Fruit fly (Drosophila melanogaster): ENCODE results near the gene CG17141.
A peak's percentile ranks its signal among the peaks of the same experiment; 100 is the strongest.

The CG17141 gene

DNA sequence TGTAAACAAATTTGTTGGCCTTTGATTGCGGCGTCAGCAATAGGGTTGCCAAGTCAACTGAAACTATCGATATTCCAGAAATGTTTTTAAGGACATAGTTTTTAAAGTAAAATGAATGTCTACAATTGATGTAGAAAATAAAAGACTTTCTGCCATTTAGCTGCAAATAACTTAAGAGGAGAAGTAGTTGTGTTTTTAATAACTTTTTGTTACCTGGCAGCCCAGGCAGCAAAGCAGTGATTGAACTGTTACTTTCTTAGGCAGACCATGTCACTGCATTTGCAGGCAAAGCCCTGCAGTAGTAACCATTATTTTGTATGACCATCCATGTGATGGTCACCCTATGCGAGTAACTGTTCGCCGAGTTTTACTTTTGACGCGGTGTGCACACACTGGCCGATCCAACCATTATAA, 3.1 kb upstream of the CG17141 start, which contains the start of the genes rumi, CG7029 and Usp12-46 (continued):
- TF ChIP-seq Trl (optimal IDR thresholded peaks at IDR 0.05) (peak in 1 of 2 experiments; percentile 1), Trl (GFP tag; optimal IDR thresholded peaks at IDR 0.05) (peak; percentile 92), CG11723 (GFP tag; optimal IDR thresholded peaks at IDR 0.05) (peak; percentile 59), ara (GFP tag; IDR thresholded peaks at IDR 0.05) (peak; percentile 79), CG18599 (GFP tag; optimal IDR thresholded peaks at IDR 0.05) (peak; percentile 83), pros (GFP tag; optimal IDR thresholded peaks at IDR 0.05) (peak; percentile 82), Dip2 (GFP tag; IDR thresholded peaks at IDR 0.05) (no peak), NC2α (GFP tag; optimal IDR thresholded peaks at IDR 0.05) (peak; percentile 71), Lim3 (GFP tag; IDR thresholded peaks at IDR 0.05) (peak; percentile 48; the same call in 1 of the 2 replicates), CG43689 (GFP tag; IDR thresholded peaks at IDR 0.05) (peak; percentile 52; the same call in 1 of the 2 replicates), tll (GFP tag; optimal IDR thresholded peaks at IDR 0.05) (peak in 1 of 2 experiments; percentile 35), Mrtf (GFP tag; IDR thresholded peaks at IDR 0.05) (peak; percentile 69), corto (GFP tag; optimal IDR thresholded peaks at IDR 0.05) (no peak), CG11695 (GFP tag; IDR thresholded peaks at IDR 0.05) (peak; percentile 73; the same call in 2 of the 3 replicates), trem (tag; optimal IDR thresholded peaks at IDR 0.05) (peak; percentile 83), CG10274 (GFP tag; optimal IDR thresholded peaks at IDR 0.05) (peak; percentile 10), CG11456 (GFP tag; IDR thresholded peaks at IDR 0.05) (peak; percentile 86), D19A (tag; optimal IDR thresholded peaks at IDR 0.05) (no peak), CG1602 (GFP tag; optimal IDR thresholded peaks at IDR 0.05) (peak; percentile 90), CG10366 (GFP tag; IDR thresholded peaks at IDR 0.05) (peak; percentile 90), CG2129 (GFP tag; IDR thresholded peaks at IDR 0.05; ENCODE audit: partially characterized antibody) (peak; percentile 64), zen2 (GFP tag; IDR thresholded peaks at IDR 0.05; ENCODE audit: partially characterized antibody) (peak; percentile 49; the same call in 1 of the 3 replicates), CG12299 (tag; optimal IDR thresholded peaks at IDR 0.05) (peak; percentile 79), dysf (GFP tag; IDR thresholded peaks at IDR 0.05) (peak; percentile 84), CG18619 (GFP tag; optimal IDR thresholded peaks at IDR 0.05) (peak; percentile 83), zfh1 (GFP tag; IDR thresholded peaks at IDR 0.05) (peak; percentile 92), CG15514 (GFP tag; optimal IDR thresholded peaks at IDR 0.05) (peak; percentile 73), sens (GFP tag) (peak; percentile 99), Doc3 (GFP tag; IDR thresholded peaks at IDR 0.05; ENCODE audit: partially characterized antibody) (peak; percentile 83), vvl (GFP tag; IDR thresholded peaks at IDR 0.05) (peak; percentile 94), Camta (GFP tag; optimal IDR thresholded peaks at IDR 0.05) (peak; percentile 90), CG2875 (GFP tag; optimal IDR thresholded peaks at IDR 0.05) (peak; percentile 46), Pdp1 (GFP tag; optimal IDR thresholded peaks at IDR 0.05) (peak; percentile 82 to 92), stc (GFP tag; IDR thresholded peaks at IDR 0.05) (peak; percentile 78), Bteb2 (GFP tag; optimal IDR thresholded peaks at IDR 0.05) (peak; percentile 90), BtbVII (GFP tag; optimal IDR thresholded peaks at IDR 0.05) (no peak), CG13624 (GFP tag; optimal IDR thresholded peaks at IDR 0.05) (peak; percentile 89), NK7.1 (GFP tag; optimal IDR thresholded peaks at IDR 0.05) (peak; percentile 81), CG30403 (GFP tag; optimal IDR thresholded peaks at IDR 0.05) (peak; percentile 91), pfk (GFP tag; optimal IDR thresholded peaks at IDR 0.05) (peak; percentile 38), CG31441 (GFP tag; IDR thresholded peaks at IDR 0.05) (peak; percentile 94), chn (GFP tag; optimal IDR thresholded peaks at IDR 0.05) (peak; percentile 90), sens-2 (GFP tag; IDR thresholded peaks at IDR 0.05) (peak; percentile 77; the same call in 1 of the 2 replicates), ab (GFP tag; optimal IDR thresholded peaks at IDR 0.05) (peak; percentile 69), CG11093 (GFP tag; IDR thresholded peaks at IDR 0.05) (peak; percentile 28; the same call in 1 of the 3 replicates), nmo (GFP tag; optimal IDR thresholded peaks at IDR 0.05) (peak; percentile 93), HmgZ (tag; optimal IDR thresholded peaks at IDR 0.05) (peak; percentile 96), fu2 (GFP tag; optimal IDR thresholded peaks at IDR 0.05) (peak; percentile 90), CG6175 (GFP tag; IDR thresholded peaks at IDR 0.05) (peak; percentile 52; the same call in 2 of the 3 replicates), danr (GFP tag; IDR thresholded peaks at IDR 0.05) (peak; percentile 53; the same call in 1 of the 2 replicates), CG9437 (GFP tag; optimal IDR thresholded peaks at IDR 0.05) (peak; percentile 57)
